Fruit fly (Drosophila melanogaster): ENCODE measurements around the gene CG9427.
A peak's percentile ranks its signal among the peaks of the same experiment; 100 is the strongest.

The CG9427 gene

dm6 chr3R:9618331-9618730 lies 8.4 kb downstream of the CG9427 start (continued):
- TF ChIP-seq scrt (GFP tag; optimal IDR thresholded peaks at IDR 0.05) (peak; percentile 30), z (GFP tag; IDR thresholded peaks at IDR 0.05) (no peak), schlank (tag; optimal IDR thresholded peaks at IDR 0.05) (peak; percentile 2), ac (GFP tag; optimal IDR thresholded peaks at IDR 0.05) (peak; percentile 25), CG14050 (GFP tag; IDR thresholded peaks at IDR 0.05) (peak; percentile 64), CG11723 (GFP tag; optimal IDR thresholded peaks at IDR 0.05) (peak; percentile 56), CG6654 (GFP tag; optimal IDR thresholded peaks at IDR 0.05) (peak; percentile 56), H15 (GFP tag; IDR thresholded peaks at IDR 0.05) (peak; percentile 79), CG7963 (GFP tag; IDR thresholded peaks at IDR 0.05; ENCODE audit: partially characterized antibody) (no peak), Six4 (GFP tag; optimal IDR thresholded peaks at IDR 0.05) (peak; percentile 62), Sox102F (GFP tag; optimal IDR thresholded peaks at IDR 0.05) (peak; percentile 86), ind (GFP tag; optimal IDR thresholded peaks at IDR 0.05) (peak; percentile 81), trem (tag; optimal IDR thresholded peaks at IDR 0.05) (peak; percentile 15), Kr (GFP tag; optimal IDR thresholded peaks at IDR 0.05) (no peak), CG11696 (GFP tag; IDR thresholded peaks at IDR 0.05) (0 out of 2 replicates have a peak, but pooled peaks have one; percentile 52), CG15479 (GFP tag; optimal IDR thresholded peaks at IDR 0.05) (no peak), CG15073 (GFP tag; optimal IDR thresholded peaks at IDR 0.05) (peak; percentile 6), YL-1 (GFP tag; optimal IDR thresholded peaks at IDR 0.05) (no peak), sna (GFP tag; IDR thresholded peaks at IDR 0.05; ENCODE audit: partially characterized antibody) (no peak), p53 (GFP tag; optimal IDR thresholded peaks at IDR 0.05) (no peak), mirr (GFP tag; optimal IDR thresholded peaks at IDR 0.05) (no peak), Jarid2 (GFP tag; optimal IDR thresholded peaks at IDR 0.05) (peak; percentile 32), mam (GFP tag; optimal IDR thresholded peaks at IDR 0.05) (peak; percentile 63), Atf3 (GFP tag; optimal IDR thresholded peaks at IDR 0.05) (peak; percentile 68), CG15601 (tag; optimal IDR thresholded peaks at IDR 0.05) (peak; percentile 62), ci (GFP tag; IDR thresholded peaks at IDR 0.05) (peak; percentile 93), Atf6 (GFP tag; IDR thresholded peaks at IDR 0.05) (peak; percentile 49; the same call in 1 of the 2 replicates), dm (GFP tag; optimal IDR thresholded peaks at IDR 0.05) (peak; percentile 2), BtbVII (GFP tag; optimal IDR thresholded peaks at IDR 0.05) (no peak), zf30C (GFP tag; optimal IDR thresholded peaks at IDR 0.05) (no peak), CG12155 (GFP tag; optimal IDR thresholded peaks at IDR 0.05) (peak; percentile 43), Hr78 (GFP tag; optimal IDR thresholded peaks at IDR 0.05) (peak in 1 of 2 experiments; percentile 43), CG31441 (GFP tag; IDR thresholded peaks at IDR 0.05) (peak; percentile 77), Max (GFP tag; optimal IDR thresholded peaks at IDR 0.05) (peak; percentile 29), chn (GFP tag; optimal IDR thresholded peaks at IDR 0.05) (peak; percentile 62), repo (GFP tag; optimal IDR thresholded peaks at IDR 0.05) (peak; percentile 74), CG10366 (GFP tag; IDR thresholded peaks at IDR 0.05) (peak; percentile 83), CG8290 (GFP tag; optimal IDR thresholded peaks at IDR 0.05) (peak; percentile 49), CG8290 (tag; optimal IDR thresholded peaks at IDR 0.05) (peak in 1 of 2 experiments; percentile 78), CG3281 (GFP tag; optimal IDR thresholded peaks at IDR 0.05) (peak; percentile 57), CG18011 (GFP tag; optimal IDR thresholded peaks at IDR 0.05) (no peak), bigmax (GFP tag; optimal IDR thresholded peaks at IDR 0.05) (no peak), slou (GFP tag; optimal IDR thresholded peaks at IDR 0.05) (peak; percentile 10), pzg (GFP tag; optimal IDR thresholded peaks at IDR 0.05) (no peak), CG2875 (GFP tag; optimal IDR thresholded peaks at IDR 0.05) (peak; percentile 59), Rfx (GFP tag; IDR thresholded peaks at IDR 0.05) (peak; percentile 71), gfzf (GFP tag; optimal IDR thresholded peaks at IDR 0.05) (no peak), CG11456 (GFP tag; IDR thresholded peaks at IDR 0.05) (peak; percentile 79; the same call in 2 of the 3 replicates), Dfd (GFP tag; optimal IDR thresholded peaks at IDR 0.05) (no peak), CG16779 (GFP tag; IDR thresholded peaks at IDR 0.05) (no peak), hbn (GFP tag; IDR thresholded peaks at IDR 0.05; ENCODE audit: partially characterized antibody) (no peak)

All from whole organism, embryonic.